Worm (Caenorhabditis elegans) whole organism, dauer: ENCODE measurements around the gene brf-1.

ENCODE experiments used
- unc-62 ChIP-seq: sonication (generic microtip); optimal IDR thresholded peaks from 2 replicates; lab custom pipeline; 2017; ENCODE audit warnings: missing biosample characterization, missing genetic modification reagents, missing genetic modification characterization

Gene brf-1

DNA sequence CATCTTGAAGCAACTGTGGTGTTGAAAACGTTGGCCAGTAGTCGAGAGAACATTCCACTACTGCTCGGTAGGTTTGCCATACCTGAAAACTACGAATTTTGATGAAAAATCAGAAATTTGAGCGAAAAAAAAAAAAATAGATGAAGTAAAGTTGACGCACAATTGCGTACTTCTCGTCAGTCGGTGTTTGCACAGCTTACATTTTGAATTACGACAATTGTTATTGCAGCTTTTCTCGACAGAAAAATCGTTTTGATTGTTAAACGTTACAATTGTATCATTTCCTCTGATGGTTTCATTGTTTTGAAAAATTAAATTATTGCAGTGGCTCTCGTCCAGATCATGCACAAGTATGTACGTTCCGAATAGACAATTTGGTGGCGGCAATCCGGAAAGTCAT lies 4.4 kb downstream of the brf-1 start, which contains the start of the genes F45E12.5 and cnep-1:
Gene F45E12.5, minus strand, starts transcription at position 93 of the 400 bp plus-strand sequence.
Gene cnep-1, plus strand, starts transcription at position 326 of the 400 bp plus-strand sequence.
- no peak for TF ChIP-seq unc-62 (GFP tag; lab: Kevin White, UChicago)

ce11 chrII:7314083-7314482 lies 8.4 kb downstream of the brf-1 start, which contains the start of gene F45E12.6:
F45E12.6 (minus strand) TSS chrII:7314183.
- no peak for TF ChIP-seq unc-62 (GFP tag; lab: Kevin White, UChicago)

- TF ChIP-seq unc-62 (GFP tag; lab: Kevin White, UChicago) = no peak
Measured at ce11 chrII:7317468-7317867, 11.8 kb downstream of the brf-1 start, which contains the start of gene F21D12.2. F21D12.2 (plus strand) TSS chrII:7317768.

ce11 chrII:7319471-7319870 lies 13.8 kb downstream of the brf-1 start:
- no peak for TF ChIP-seq unc-62 (GFP tag; lab: Kevin White, UChicago)

ce11 chrII:7323317-7323716 lies 17.7 kb downstream of the brf-1 start:
- TF ChIP-seq unc-62 (GFP tag; lab: Kevin White, UChicago) = no peak

DNA sequence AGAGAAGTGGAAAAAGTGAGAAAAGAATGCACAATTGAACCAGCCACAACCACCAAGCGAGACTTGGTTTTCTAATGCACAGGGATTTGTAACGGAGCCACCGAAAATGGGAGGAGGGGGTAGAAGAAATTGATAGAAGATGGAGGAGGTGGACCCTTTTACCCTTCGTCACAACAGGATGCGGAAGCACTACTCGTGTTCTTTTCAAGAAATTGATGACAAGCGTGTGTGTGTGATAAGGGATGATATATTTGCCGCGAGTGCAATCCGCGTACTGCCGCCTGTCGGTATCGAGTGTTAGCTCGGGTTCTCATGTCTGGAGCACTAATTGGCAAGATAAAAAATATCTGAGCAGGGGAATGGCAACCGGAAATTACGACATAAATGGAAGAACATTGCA lies 18.3 kb downstream of the brf-1 start, which contains the start of gene F21D12.3:
Gene F21D12.3, minus strand, starts transcription at position 101 of the 400 bp plus-strand sequence.
- TF ChIP-seq unc-62 (GFP tag; lab: Kevin White, UChicago) = no peak

DNA sequence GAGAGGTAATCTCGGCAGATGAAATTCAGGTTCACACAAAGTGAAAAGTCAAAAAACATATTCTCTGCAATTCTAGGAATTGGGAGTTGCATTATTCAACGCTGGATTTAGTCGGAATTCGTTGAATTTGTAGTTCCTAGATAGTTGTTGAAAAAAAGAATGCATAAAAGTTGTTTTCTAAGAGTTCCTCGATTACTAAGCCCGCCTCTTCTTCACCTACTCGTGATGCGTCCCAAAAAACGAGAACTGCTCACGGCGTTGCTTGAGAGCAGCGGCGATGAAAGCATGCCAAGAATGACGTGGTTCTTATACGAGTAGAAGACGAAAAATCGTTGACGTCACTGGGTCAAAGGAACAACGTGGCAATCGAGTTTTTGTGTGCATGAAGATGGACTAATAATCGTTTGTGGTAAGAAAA lies 19.4 kb downstream of the brf-1 start:
- TF ChIP-seq unc-62 (GFP tag; lab: Kevin White, UChicago) = no peak

DNA sequence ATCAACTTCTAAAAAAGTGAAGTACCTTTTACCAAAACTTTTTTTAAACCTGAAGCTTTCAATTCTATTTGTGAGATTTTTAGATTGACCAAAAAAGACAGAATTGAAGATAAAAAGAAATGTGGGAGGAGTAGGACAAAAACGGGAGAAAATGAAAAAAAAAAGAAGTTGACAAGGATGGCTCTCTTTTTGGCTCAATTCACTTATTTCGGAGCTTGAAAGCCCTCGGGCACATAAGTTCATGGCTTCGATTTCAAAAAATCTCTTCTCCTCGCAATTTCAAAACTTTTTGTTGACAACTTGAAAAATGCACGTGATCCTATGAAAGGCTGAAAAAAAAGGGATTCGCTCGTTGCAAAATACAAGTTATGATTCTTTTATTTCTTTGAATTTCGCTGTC lies 20.5 kb downstream of the brf-1 start:
- TF ChIP-seq unc-62 (GFP tag; lab: Kevin White, UChicago) = no peak

DNA sequence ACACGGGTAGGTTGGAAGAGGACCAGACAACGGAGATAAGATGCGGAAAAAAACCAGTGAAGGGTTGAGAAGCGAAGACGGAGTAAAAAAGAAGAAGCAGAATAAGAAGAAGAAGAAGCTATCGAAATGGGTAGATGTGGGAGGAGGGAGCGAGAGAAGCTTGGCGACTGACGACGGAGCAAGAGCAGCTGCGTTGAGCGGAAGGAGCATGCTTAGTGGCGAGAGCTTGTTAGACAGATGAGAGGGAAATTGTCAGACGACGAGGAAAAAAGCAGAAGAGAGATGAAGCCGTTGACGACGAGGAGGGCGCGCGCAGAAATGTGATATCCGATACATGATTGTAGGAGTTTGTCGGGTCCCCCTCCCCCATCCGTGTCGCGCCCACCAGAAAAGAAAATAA lies 21.3 kb downstream of the brf-1 start:
- no peak for TF ChIP-seq unc-62 (GFP tag; lab: Kevin White, UChicago)

DNA sequence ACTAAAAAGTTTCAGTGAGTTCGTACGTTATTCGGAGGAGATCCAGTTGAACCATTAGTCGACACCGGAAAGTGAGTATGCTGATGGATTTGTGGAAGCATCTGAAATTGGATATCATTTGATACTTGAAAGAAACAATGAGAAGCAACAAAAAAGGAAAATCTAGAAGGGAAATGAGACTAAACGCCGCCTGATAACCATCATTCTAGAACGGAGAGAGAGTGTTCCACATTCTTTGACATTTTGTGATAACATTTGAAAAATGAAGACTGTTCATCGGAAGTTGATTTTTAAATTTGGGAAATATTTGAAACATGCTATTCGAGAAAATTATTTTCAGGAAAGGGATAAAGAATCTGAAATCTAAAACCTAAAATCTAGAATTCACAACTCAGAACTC lies 25.6 kb downstream of the brf-1 start, which contains the start of gene npax-1:
Gene npax-1, minus strand, starts transcription at position 101 of the 400 bp plus-strand sequence.
- TF ChIP-seq unc-62 (GFP tag; lab: Kevin White, UChicago) = no peak

ce11 chrII:7337469-7337893 lies 31.8 kb downstream of the brf-1 start:
- TF ChIP-seq unc-62 (GFP tag; lab: Kevin White, UChicago) = no peak

- no peak for TF ChIP-seq unc-62 (GFP tag; lab: Kevin White, UChicago)
Measured at ce11 chrII:7338995-7339394, 33.3 kb downstream of the brf-1 start, which contains the start of gene nhr-21. nhr-21 (plus strand) TSS chrII:7339229.

ce11 chrII:7340703-7341102 lies 35.0 kb downstream of the brf-1 start:
- TF ChIP-seq unc-62 (GFP tag; lab: Kevin White, UChicago) = no peak

ce11 chrII:7341572-7342303 lies 36.1 kb downstream of the brf-1 start:
- no peak for TF ChIP-seq unc-62 (GFP tag; lab: Kevin White, UChicago)

DNA sequence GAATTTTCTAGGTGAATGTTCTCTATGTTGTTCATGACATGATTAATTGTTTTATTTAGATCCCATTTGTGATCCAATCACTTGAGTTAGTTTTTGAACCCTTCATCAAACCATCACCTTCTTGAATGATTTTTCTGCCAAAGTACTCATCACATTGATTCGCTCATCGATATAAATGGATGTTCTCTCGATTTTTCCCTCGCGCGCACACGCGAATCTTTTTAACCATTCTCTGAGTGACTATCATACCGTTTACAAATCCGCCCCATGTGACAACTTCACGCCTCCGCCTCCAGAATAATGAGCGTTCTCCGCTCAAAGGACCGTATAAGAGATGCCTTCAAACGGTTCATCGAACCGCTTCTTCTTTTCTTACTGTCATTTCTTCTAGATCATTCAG lies 37.2 kb downstream of the brf-1 start:
- no peak for TF ChIP-seq unc-62 (GFP tag; lab: Kevin White, UChicago)

DNA sequence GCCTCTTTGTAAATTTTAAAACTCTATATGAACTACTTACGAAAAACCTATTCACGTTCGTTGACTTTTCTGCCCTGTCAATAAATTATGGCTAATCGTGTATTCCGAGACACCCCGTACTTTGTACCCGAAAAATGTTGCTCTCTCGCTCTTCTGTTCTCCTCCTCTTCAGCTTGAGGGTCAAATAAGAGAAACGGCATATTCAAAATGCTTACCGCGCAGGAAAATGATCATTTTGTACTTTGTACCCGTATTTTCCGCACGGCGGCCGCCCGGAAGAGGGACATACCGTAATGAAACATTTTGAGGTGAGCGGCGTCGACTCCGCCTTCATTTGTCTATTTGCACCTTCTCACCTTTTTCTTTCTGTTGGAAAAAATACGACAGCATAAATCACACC lies 38.0 kb downstream of the brf-1 start:
- no peak for TF ChIP-seq unc-62 (GFP tag; lab: Kevin White, UChicago)

- TF ChIP-seq unc-62 (GFP tag; lab: Kevin White, UChicago) = no peak
Measured at ce11 chrII:7345858-7346257, 40.2 kb downstream of the brf-1 start.
